Worm (Caenorhabditis elegans) whole organism, young adult: Measurements from ENCODE around the gene sdz-9.

Experiments
- B0019.2 ChIP-seq: fragments of 200-800 bp; sonication (Bioruptor generic); conservative IDR thresholded peaks from 2 replicates; pipeline ENCODE4 v1.3.6; 2022; ENCODE audit warnings: missing genetic modification reagents, missing genetic modification characterization, missing compliant biosample characterization
- B0035.1 ChIP-seq: sonication (generic microtip); optimal IDR thresholded peaks from 2 replicates; lab custom pipeline; 2016; ENCODE audit warnings: missing genetic modification characterization, mild to moderate bottlenecking, missing compliant biosample characterization, missing genotype, missing genetic modification reagents
- B0261.1 ChIP-seq: sonication (generic microtip); optimal IDR thresholded peaks from 2 replicates; lab custom pipeline; 2016; ENCODE audit warnings: mild to moderate bottlenecking, missing genetic modification characterization, moderate library complexity, missing compliant biosample characterization
- C06A6.2 ChIP-seq: fragments of 200-800 bp; sonication (Bioruptor generic); conservative IDR thresholded peaks from 2 replicates; pipeline ENCODE4 v1.3.6; 2022; ENCODE audit warnings: missing genetic modification characterization, missing compliant biosample characterization
- F10E7.11 ChIP-seq: sonication (generic microtip); optimal IDR thresholded peaks from 2 replicates; lab custom pipeline; 2017; ENCODE audit warnings: mild to moderate bottlenecking, missing genetic modification characterization, moderate library complexity, missing compliant biosample characterization
- F37B4.10 ChIP-seq: fragments of 200-800 bp; sonication (Bioruptor generic); IDR thresholded peaks from 2 replicates; pipeline ENCODE4 v1.3.6; 2022; ENCODE audit warnings: missing genetic modification characterization, missing compliant biosample characterization
- F52B5.7 ChIP-seq: sonication (generic microtip); optimal IDR thresholded peaks from 2 replicates; lab custom pipeline; 2016; ENCODE audit warnings: mild to moderate bottlenecking, missing genetic modification characterization, missing compliant biosample characterization
- cebp-1 ChIP-seq, 2 experiments: fragments of 200-800 bp in 1 of 2; sonication (Bioruptor generic) in 1 of 2; sonication (generic microtip) in 1 of 2; IDR thresholded peaks in 1 of 2; optimal IDR thresholded peaks in 1 of 2; 2 replicates each; pipeline versions ENCODE4 v1.3.6 to Lab custom; 2017 to 2022; ENCODE audit warnings: missing compliant biosample characterization in 2 of 2, missing genetic modification characterization in 2 of 2, mild to moderate bottlenecking in 1 of 2, missing genetic modification reagents in 1 of 2, moderate library complexity in 1 of 2
- cebp-2 ChIP-seq: fragments of 200-800 bp; sonication (Bioruptor generic); IDR thresholded peaks from 2 replicates; pipeline ENCODE4 v1.3.6; 2022; ENCODE audit warnings: missing genetic modification characterization, missing compliant biosample characterization
- ceh-91 ChIP-seq: fragments of 200-800 bp; sonication (Bioruptor generic); IDR thresholded peaks from 2 replicates; pipeline ENCODE4 v1.3.6; 2022; ENCODE audit warnings: missing genetic modification reagents, missing genetic modification characterization, missing compliant biosample characterization
- efl-1 ChIP-seq: fragments of 150-350 bp; optimal IDR thresholded peaks from 2 replicates; lab custom pipeline; 2014; ENCODE audit warnings: missing biosample characterization, missing genetic modification reagents, missing genetic modification characterization
- egl-18 ChIP-seq: fragments of 200-800 bp; sonication (Bioruptor generic); IDR thresholded peaks from 2 replicates; pipeline ENCODE4 v1.3.6; 2022; ENCODE audit warnings: missing genetic modification reagents, missing genetic modification characterization, missing compliant biosample characterization
- egrh-3 ChIP-seq: fragments of 200-800 bp; sonication (Bioruptor generic); IDR thresholded peaks from 2 replicates; pipeline ENCODE4 v1.3.6; 2022; ENCODE audit warnings: missing genetic modification reagents, missing genetic modification characterization, missing compliant biosample characterization
- fkh-3 ChIP-seq: sonication (generic microtip); optimal IDR thresholded peaks from 2 replicates; lab custom pipeline; 2016; ENCODE audit warnings: mild to moderate bottlenecking, missing genetic modification characterization, missing compliant biosample characterization
- hlh-12 ChIP-seq: sonication (generic microtip); optimal IDR thresholded peaks from 2 replicates; lab custom pipeline; 2016; ENCODE audit warnings: missing genetic modification characterization, missing compliant biosample characterization
- hmg-1.2 ChIP-seq: fragments of 200-800 bp; sonication (Bioruptor generic); IDR thresholded peaks from 2 replicates; pipeline ENCODE4 v1.3.6; 2022; ENCODE audit warnings: missing genetic modification reagents, missing genetic modification characterization, missing compliant biosample characterization
- let-526 ChIP-seq: fragments of 200-800 bp; sonication (Bioruptor generic); IDR thresholded peaks from 2 replicates; pipeline ENCODE4 v1.3.6; 2022; ENCODE audit warnings: missing genetic modification reagents, missing genetic modification characterization, missing compliant biosample characterization
- let-607 ChIP-seq, 2 experiments: fragments of 200-800 bp in 1 of 2; sonication (Bioruptor generic) in 1 of 2; sonication (generic microtip) in 1 of 2; optimal IDR thresholded peaks; 2 replicates each; lab custom pipeline; 2016 to 2018; ENCODE audit warnings: mild to moderate bottlenecking in 2 of 2, missing compliant biosample characterization in 2 of 2, missing genetic modification characterization in 2 of 2, moderate library complexity in 2 of 2, missing genotype in 1 of 2
- lin-35 ChIP-seq, 3 experiments: fragments of 150-350 bp in 2 of 3; sonication (generic microtip) in 1 of 3; optimal IDR thresholded peaks; 2 replicates each; lab custom pipeline; 2014 to 2018; ENCODE audit warnings: missing biosample characterization in 3 of 3, missing genetic modification characterization in 3 of 3, missing genetic modification reagents in 3 of 3
- madf-3 ChIP-seq: fragments of 200-800 bp; sonication (Bioruptor generic); IDR thresholded peaks from 2 replicates; pipeline ENCODE4 v1.3.6; 2022; ENCODE audit warnings: missing genetic modification reagents, missing genetic modification characterization, missing compliant biosample characterization
- nfya-2 ChIP-seq: fragments of 200-800 bp; sonication (Bioruptor generic); IDR thresholded peaks from 2 replicates; pipeline ENCODE4 v1.3.6; 2022; ENCODE audit warnings: missing genetic modification reagents, missing genetic modification characterization, missing compliant biosample characterization
- nfyb-1 ChIP-seq: fragments of 200-800 bp; sonication (Bioruptor generic); IDR thresholded peaks from 2 replicates; pipeline ENCODE4 v1.3.6; 2022; ENCODE audit warnings: missing genetic modification reagents, missing genetic modification characterization, missing compliant biosample characterization
- nhr-27 ChIP-seq: fragments of 200-800 bp; sonication (Bioruptor generic); optimal IDR thresholded peaks from 2 replicates; lab custom pipeline; 2018; ENCODE audit warnings: mild to moderate bottlenecking, missing genetic modification characterization, moderate library complexity, missing compliant biosample characterization
- rcor-1 ChIP-seq: fragments of 200-800 bp; sonication (Bioruptor generic); IDR thresholded peaks from 2 replicates; pipeline ENCODE4 v1.3.6; 2022; ENCODE audit warnings: missing genetic modification reagents, missing genetic modification characterization, missing compliant biosample characterization
- repo-1 ChIP-seq: sonication (generic microtip); optimal IDR thresholded peaks from 2 replicates; lab custom pipeline; 2017; ENCODE audit warnings: mild to moderate bottlenecking, missing genetic modification characterization, missing compliant biosample characterization
- somi-1 ChIP-seq: fragments of 200-800 bp; sonication (Bioruptor generic); optimal IDR thresholded peaks from 2 replicates; lab custom pipeline; 2018; ENCODE audit warnings: mild to moderate bottlenecking, missing genetic modification characterization, missing compliant biosample characterization
- unc-130 ChIP-seq: sonication (generic microtip); optimal IDR thresholded peaks from 2 replicates; lab custom pipeline; 2016; ENCODE audit warnings: missing genetic modification reagents, missing genetic modification characterization, missing compliant biosample characterization
- unc-62 ChIP-seq: fragments of 150-350 bp; optimal IDR thresholded peaks from 2 replicates; lab custom pipeline; 2014; ENCODE audit warnings: missing biosample characterization, missing genetic modification reagents, missing genetic modification characterization
- xnd-1 ChIP-seq: sonication (generic microtip); optimal IDR thresholded peaks from 2 replicates; lab custom pipeline; 2016; ENCODE audit warnings: missing genotype, missing genetic modification reagents, missing genetic modification characterization, missing compliant biosample characterization
- ztf-25 ChIP-seq: fragments of 200-800 bp; sonication (Bioruptor generic); IDR thresholded peaks from 2 replicates; pipeline ENCODE4 v1.3.6; 2022; ENCODE audit warnings: missing genetic modification reagents, missing genetic modification characterization, missing compliant biosample characterization
- ztf-26 ChIP-seq: sonication (generic microtip); optimal IDR thresholded peaks from 2 replicates; lab custom pipeline; 2017; ENCODE audit warnings: missing genetic modification characterization, missing compliant biosample characterization
- ztf-6 ChIP-seq: fragments of 200-800 bp; sonication (Bioruptor generic); IDR thresholded peaks from 2 replicates; pipeline ENCODE4 v1.3.6; 2022; ENCODE audit warnings: missing genetic modification reagents, missing genetic modification characterization, missing compliant biosample characterization

The sdz-9 gene

DNA sequence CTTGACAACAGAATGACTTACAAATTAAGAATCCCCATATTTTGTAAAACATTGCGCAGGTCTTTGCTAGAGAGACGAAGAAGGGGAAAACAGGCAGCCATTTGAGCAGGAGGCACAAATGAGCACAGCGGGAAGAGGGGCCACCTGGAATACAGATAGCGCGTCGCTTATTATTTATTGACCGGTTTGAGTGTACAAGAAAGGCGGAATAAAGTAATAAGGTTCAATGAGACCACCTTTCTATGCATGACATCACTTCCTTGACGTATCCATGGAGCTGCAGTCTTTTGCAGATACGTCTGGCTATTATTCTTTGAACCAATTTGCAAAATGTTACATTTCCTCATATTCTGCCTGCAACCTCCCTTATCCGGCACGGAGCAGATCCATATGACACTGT lies 1.5 kb upstream of the sdz-9 start, which contains the start of gene fbxb-111:
fbxb-111 (minus strand) TSS at position 101 of the 400 bp plus-strand sequence.
- TF ChIP-seq fkh-3 (tag; lab: Kevin White, UChicago) (no peak), egrh-3 (GFP tag; lab: Robert Waterston, UW) (no peak)
- TF ChIP-seq, all 124 proteins: peak for 0

DNA sequence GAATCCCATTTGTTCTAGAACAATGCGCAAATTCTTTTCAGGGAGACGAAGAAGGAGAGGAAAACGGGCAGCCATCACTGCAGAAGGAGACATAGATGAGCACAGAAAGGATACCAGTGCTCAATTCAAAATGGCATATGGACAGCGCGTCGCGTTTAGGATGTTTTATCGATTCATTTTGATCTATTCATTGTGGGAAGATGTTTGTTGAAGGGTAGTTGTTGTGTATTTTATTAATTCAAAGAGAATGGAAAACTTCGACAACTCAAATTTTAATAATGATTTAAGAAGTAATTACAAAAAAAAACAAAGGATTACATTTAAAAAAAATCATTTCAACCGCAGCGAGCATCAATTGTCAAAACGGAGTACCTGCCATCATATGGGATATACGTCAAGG lies 1.3 kb downstream of the sdz-9 start, which contains the start of gene sdz-10:
sdz-10 (minus strand) TSS at position 101 of the 400 bp plus-strand sequence.
- no peak for TF ChIP-seq efl-1 (GFP tag; lab: Kevin White, UChicago)
- TF ChIP-seq C06A6.2 (GFP tag; lab: Robert Waterston, UW), result no peak
- TF ChIP-seq ztf-6 (GFP tag; lab: Robert Waterston, UW), result no peak
- TF ChIP-seq somi-1, result no peak
- no peak for TF ChIP-seq let-607 (tag; optimal IDR thresholded peaks at IDR 0.05; lab: Kevin White, UChicago)
- TF ChIP-seq B0019.2 (GFP tag; lab: Robert Waterston, UW), result no peak

DNA sequence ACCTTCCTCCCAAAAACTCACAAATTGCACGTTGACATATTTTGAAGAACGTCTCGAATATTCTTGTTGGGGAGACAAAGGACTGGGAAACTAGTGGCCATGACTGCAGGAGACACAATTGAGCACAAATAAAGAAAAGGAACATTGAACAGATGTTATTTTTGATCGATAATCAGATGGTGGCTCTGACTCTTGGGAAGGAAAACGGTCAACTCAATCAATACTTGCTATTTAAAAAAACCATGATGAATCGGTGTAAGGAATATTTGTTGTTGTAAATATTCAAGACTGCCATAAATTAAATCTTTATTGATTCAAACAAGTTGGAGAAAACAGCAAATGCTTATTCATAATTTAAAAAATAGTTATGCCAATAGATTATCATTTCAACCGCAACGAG lies 2.6 kb downstream of the sdz-9 start, which contains the start of gene fbxb-105:
fbxb-105 (minus strand) TSS at position 101 of the 400 bp plus-strand sequence.
- TF ChIP-seq ztf-26 (tag; lab: Kevin White, UChicago) (no peak), nfyb-1 (GFP tag; lab: Robert Waterston, UW) (no peak), egl-18 (GFP tag; lab: Robert Waterston, UW) (no peak), B0035.1 (no peak), hmg-1.2 (GFP tag; lab: Robert Waterston, UW) (no peak), hlh-12 (tag; lab: Kevin White, UChicago) (no peak), nfya-2 (GFP tag; lab: Robert Waterston, UW) (no peak)
- TF ChIP-seq, all 124 proteins: peak for 0

DNA sequence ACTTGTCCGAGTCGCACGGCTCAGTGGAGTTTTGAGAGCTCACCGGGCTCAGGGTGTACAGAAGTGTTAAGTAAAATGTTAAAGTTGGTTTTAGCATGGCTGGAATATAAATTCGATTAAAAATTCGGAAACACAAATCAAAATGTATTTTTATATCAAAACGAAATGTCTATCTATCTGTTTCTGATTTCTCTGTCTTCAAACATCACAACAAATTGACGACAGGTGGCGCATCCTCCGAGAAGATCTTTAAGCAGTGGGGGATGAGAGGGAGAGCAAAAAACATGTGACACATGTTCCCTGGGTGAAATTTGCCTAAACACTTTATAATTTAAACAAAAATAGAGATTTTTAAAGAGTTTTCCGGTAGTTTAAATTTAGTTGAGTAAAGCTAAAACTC lies 4.4 kb downstream of the sdz-9 start, which contains the start of gene F08D12.7:
F08D12.7 (minus strand) TSS at position 101 of the 400 bp plus-strand sequence.
- no peak for TF ChIP-seq madf-3 (GFP tag; lab: Robert Waterston, UW)
- TF ChIP-seq rcor-1, result no peak
- no peak for TF ChIP-seq unc-62
- TF ChIP-seq B0261.1 (tag; lab: Kevin White, UChicago), result no peak
- TF ChIP-seq repo-1, result no peak
- no peak for TF ChIP-seq nhr-27
- TF ChIP-seq F10E7.11 (tag; lab: Kevin White, UChicago), result no peak
- TF ChIP-seq B0019.2 (GFP tag; lab: Robert Waterston, UW), result no peak

DNA sequence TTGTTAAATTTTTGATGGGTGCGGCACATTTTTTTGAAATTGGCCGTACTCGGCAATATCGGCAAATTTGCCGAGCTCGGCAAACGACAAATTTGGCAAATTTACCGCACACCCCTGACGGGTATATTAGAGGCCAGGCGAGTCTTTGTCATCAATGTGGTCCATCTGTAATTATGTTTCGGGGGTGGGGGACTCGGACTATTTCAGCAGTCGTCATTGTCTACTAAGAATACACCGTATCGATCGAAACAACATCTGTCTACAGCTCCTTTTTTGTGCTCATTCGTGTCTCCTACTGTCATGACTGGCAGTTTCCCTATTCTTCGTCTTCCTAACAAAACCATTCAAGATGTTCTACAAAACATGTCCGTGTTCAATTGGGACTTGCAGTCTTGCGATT lies 7.1 kb downstream of the sdz-9 start, which contains the start of gene F08D12.15:
F08D12.15 (plus strand) TSS at position 301 of the 400 bp plus-strand sequence.
- no peak for TF ChIP-seq ztf-25 (GFP tag; lab: Robert Waterston, UW)

DNA sequence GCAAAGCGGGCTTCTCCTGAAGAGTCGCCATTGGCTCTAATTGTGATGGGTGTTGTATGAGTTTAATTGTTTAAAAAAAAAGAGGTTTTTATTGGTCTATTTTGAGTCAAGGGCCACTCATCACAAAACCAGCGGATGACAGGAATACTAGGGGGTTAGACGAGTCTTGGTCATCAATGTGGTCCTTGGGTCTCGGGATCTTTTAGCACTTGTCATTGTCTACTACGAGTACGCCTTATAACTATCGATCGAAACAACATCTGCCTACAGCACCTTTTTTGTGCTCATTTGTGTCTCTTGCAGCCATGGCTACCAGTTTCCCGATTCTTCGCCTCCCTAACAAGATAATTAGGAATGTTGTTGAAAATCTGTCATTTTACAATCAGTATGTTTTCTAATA lies 8.8 kb downstream of the sdz-9 start, which contains the start of gene fbxb-108:
fbxb-108 (plus strand) TSS at position 301 of the 400 bp plus-strand sequence.
- TF ChIP-seq F37B4.10 (GFP tag; lab: Robert Waterston, UW) (no peak), cebp-2 (no peak), ztf-6 (GFP tag; lab: Robert Waterston, UW) (no peak), unc-130 (GFP tag; lab: Kevin White, UChicago) (no peak), cebp-1 (GFP tag; IDR thresholded peaks at IDR 0.05; lab: Robert Waterston, UW) (no peak), cebp-1 (tag; optimal IDR thresholded peaks at IDR 0.05; lab: Kevin White, UChicago) (no peak), B0019.2 (GFP tag; lab: Robert Waterston, UW) (no peak), lin-35 (GFP tag; optimal IDR thresholded peaks at IDR 0.05; lab: Kevin White, UChicago) (no peak), ztf-25 (GFP tag; lab: Robert Waterston, UW) (no peak), ceh-91 (GFP tag; lab: Robert Waterston, UW) (no peak), xnd-1 (tag; lab: Kevin White, UChicago) (no peak), let-526 (GFP tag; lab: Robert Waterston, UW) (no peak), F52B5.7 (tag; lab: Kevin White, UChicago) (no peak)
